Worm (Caenorhabditis elegans): ENCODE results near the gene sdz-1.
A peak's percentile ranks its signal among the peaks of the same experiment; 100 is the strongest.

The sdz-1 gene

DNA sequence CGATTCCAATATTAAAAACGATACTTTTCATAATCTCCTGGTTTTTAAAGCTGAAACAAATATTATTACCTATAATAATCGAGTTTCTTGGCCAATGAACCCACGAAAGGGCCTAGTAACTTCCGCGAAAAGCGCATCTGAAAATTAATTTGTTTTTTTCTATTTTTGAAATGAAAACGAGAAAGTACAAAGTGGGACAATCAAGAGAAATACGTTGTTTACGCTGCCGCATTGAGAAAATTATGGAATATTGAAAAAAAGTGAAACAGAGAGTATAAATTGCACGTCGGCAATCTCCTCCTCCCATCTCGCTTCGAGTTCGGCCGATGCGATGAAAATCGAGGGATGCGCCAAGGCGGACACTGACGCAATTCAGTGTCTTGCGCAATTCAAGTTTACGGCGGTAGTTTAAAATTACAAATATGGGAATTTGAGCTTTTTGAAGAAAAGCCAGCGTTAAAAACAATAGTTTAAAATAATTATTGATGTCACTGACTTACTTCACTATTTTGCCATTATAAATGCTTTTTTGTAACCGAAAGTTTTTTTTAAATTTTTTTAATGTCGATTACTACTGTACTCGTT lies 41.2 kb upstream of the sdz-1 start, which contains the start of gene pdhk-2 (continued):
- peak; percentile 33 for TF ChIP-seq lin-15B (tag; optimal IDR thresholded peaks at IDR 0.05)
- TF ChIP-seq nhr-10 (tag; optimal IDR thresholded peaks at IDR 0.05), result no peak
- TF ChIP-seq snpc-1.2 (GFP tag; IDR thresholded peaks at IDR 0.05), result no peak; the same call in 1 of the 2 replicates
- TF ChIP-seq R02D3.7 (tag; optimal IDR thresholded peaks at IDR 0.05), result no peak
- no peak for TF ChIP-seq pqm-1 (tag; optimal IDR thresholded peaks at IDR 0.05)
- TF ChIP-seq madf-5 (GFP tag; IDR thresholded peaks at IDR 0.05), result no peak
- no peak for TF ChIP-seq ZK546.5 (tag; optimal IDR thresholded peaks at IDR 0.05)
- peak; percentile 90 for TF ChIP-seq ctbp-1 (GFP tag; IDR thresholded peaks at IDR 0.05)
- peak; percentile 49; the same call in 1 of the 2 replicates for TF ChIP-seq set-16 (GFP tag; IDR thresholded peaks at IDR 0.05)
- peak; percentile 89 for TF ChIP-seq T20F7.1 (GFP tag; optimal IDR thresholded peaks at IDR 0.05)
- TF ChIP-seq nhr-76 (tag; optimal IDR thresholded peaks at IDR 0.05), result no peak
- TF ChIP-seq T26A8.4 (GFP tag; IDR thresholded peaks at IDR 0.05), result peak; percentile 93
- peak; percentile 82 for TF ChIP-seq dmd-9 (GFP tag; IDR thresholded peaks at IDR 0.05)
- TF ChIP-seq gei-8 (GFP tag; optimal IDR thresholded peaks at IDR 0.05), result peak; percentile 26
- TF ChIP-seq aly-2 (tag; optimal IDR thresholded peaks at IDR 0.05), result no peak
- TF ChIP-seq D1046.2 (GFP tag; IDR thresholded peaks at IDR 0.05), result no peak
- TF ChIP-seq lin-38 (GFP tag; IDR thresholded peaks at IDR 0.05), result peak; percentile 89
- peak; percentile 64 for TF ChIP-seq nhr-25 (tag; optimal IDR thresholded peaks at IDR 0.05; ENCODE audit: borderline replicate concordance, insufficient read depth)
- TF ChIP-seq dve-1 (tag; optimal IDR thresholded peaks at IDR 0.05; ENCODE audit: insufficient read depth), result peak; percentile 97
- TF ChIP-seq spr-1 (tag; optimal IDR thresholded peaks at IDR 0.05), result peak; percentile 86
- no peak for TF ChIP-seq nhr-111 (GFP tag; optimal IDR thresholded peaks at IDR 0.05)
- no peak for TF ChIP-seq zag-1 (tag; optimal IDR thresholded peaks at IDR 0.05)
- TF ChIP-seq lsy-2 (tag; optimal IDR thresholded peaks at IDR 0.05), result peak; percentile 68 to 95
- TF ChIP-seq F26F4.8 (GFP tag; conservative IDR thresholded peaks at IDR 0.05), result no peak

DNA sequence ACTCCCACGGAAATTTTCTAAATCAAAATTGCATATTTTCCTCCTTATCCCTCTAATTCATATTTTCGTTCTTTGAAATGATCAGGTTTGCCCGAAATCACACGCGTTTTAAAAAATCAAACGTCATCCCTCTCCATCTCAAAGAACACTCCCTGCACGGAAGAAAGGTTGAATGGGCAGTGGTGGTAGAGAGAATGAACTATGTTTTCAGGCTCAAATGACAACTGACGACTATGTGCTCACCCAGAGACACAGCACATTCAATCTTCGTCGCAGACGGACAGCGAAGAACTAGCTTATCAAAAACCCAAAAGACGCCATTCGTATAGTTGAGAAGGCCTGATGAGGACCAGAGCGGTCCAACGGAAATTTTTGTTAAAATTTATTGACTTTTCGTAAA lies 39.6 kb upstream of the sdz-1 start:
- TF ChIP-seq spr-3 (GFP tag; optimal IDR thresholded peaks at IDR 0.05), result no peak
- TF ChIP-seq mxl-2 (GFP tag; conservative IDR thresholded peaks at IDR 0.05), result no peak
- no peak for TF ChIP-seq T20F7.1 (GFP tag; optimal IDR thresholded peaks at IDR 0.05)
- no peak for TF ChIP-seq ces-1 (GFP tag; optimal IDR thresholded peaks at IDR 0.05)
- no peak for TF ChIP-seq mxl-3 (GFP tag; optimal IDR thresholded peaks at IDR 0.05)
- no peak for TF ChIP-seq snpc-1.2 (GFP tag; IDR thresholded peaks at IDR 0.05)
- TF ChIP-seq dpl-1 (GFP tag; optimal IDR thresholded peaks at IDR 0.05), result no peak
- TF ChIP-seq nhr-77 (tag; optimal IDR thresholded peaks at IDR 0.05), result no peak
- 0 out of 2 replicates have a peak, but pooled peaks have one; percentile 9 for TF ChIP-seq ceh-20 (GFP tag; IDR thresholded peaks at IDR 0.05)
- peak; percentile 49 for TF ChIP-seq mes-2 (tag; optimal IDR thresholded peaks at IDR 0.05; ENCODE audit: poor library complexity, severe bottlenecking)
- no peak for TF ChIP-seq rbr-2 (tag; optimal IDR thresholded peaks at IDR 0.05)
- 0 out of 2 replicates have a peak, but pooled peaks have one; percentile 10 for TF ChIP-seq lin-38 (GFP tag; IDR thresholded peaks at IDR 0.05)
- peak; percentile 47 for TF ChIP-seq hlh-11 (tag; optimal IDR thresholded peaks at IDR 0.05)
- no peak for TF ChIP-seq php-3 (GFP tag; IDR thresholded peaks at IDR 0.05)
- TF ChIP-seq dmd-9 (GFP tag; IDR thresholded peaks at IDR 0.05), result no peak
- 0 out of 2 replicates have a peak, but pooled peaks have one; percentile 9 for TF ChIP-seq dmd-6 (GFP tag; IDR thresholded peaks at IDR 0.05)
- TF ChIP-seq hlh-30 (tag; optimal IDR thresholded peaks at IDR 0.05; ENCODE audit: insufficient read depth), result peak; percentile 21
- TF ChIP-seq aha-1 (tag), result peak; percentile 67
- no peak for TF ChIP-seq egl-27 (tag; optimal IDR thresholded peaks at IDR 0.05)
- TF ChIP-seq zfp-3 (GFP tag; conservative IDR thresholded peaks at IDR 0.05), result no peak; the same call in 1 of the 2 replicates
- no peak for TF ChIP-seq lin-39 (tag; optimal IDR thresholded peaks at IDR 0.05)
- peak; percentile 15 for TF ChIP-seq mep-1 (tag; optimal IDR thresholded peaks at IDR 0.05)
- no peak for TF ChIP-seq daf-12 (tag; optimal IDR thresholded peaks at IDR 0.05)
- no peak for TF ChIP-seq ctbp-1 (GFP tag; IDR thresholded peaks at IDR 0.05)
- TF ChIP-seq ceh-32 (tag; optimal IDR thresholded peaks at IDR 0.05; ENCODE audit: poor library complexity), result no peak
- no peak for TF ChIP-seq spr-1 (tag; optimal IDR thresholded peaks at IDR 0.05)
- TF ChIP-seq mdl-1 (tag; optimal IDR thresholded peaks at IDR 0.05), result no peak
- TF ChIP-seq tag-97 (GFP tag; IDR thresholded peaks at IDR 0.05), result no peak
- no peak for TF ChIP-seq lim-7 (GFP tag; IDR thresholded peaks at IDR 0.05)
